Fruit fly (Drosophila melanogaster) whole organism, pupa: ENCODE measurements around the gene CG9986.
A peak's percentile ranks its signal among the peaks of the same experiment; 100 is the strongest.

Source experiments
- CG10348 ChIP-seq: fragments of 200-800 bp; sonication (Bioruptor generic); IDR thresholded peaks from 2 replicates; pipeline ENCODE4 v1.3.6; 2022; ENCODE audit warnings: missing biosample characterization, missing genetic modification characterization
- CG12605 ChIP-seq: fragments of 200-800 bp; sonication (Bioruptor generic); IDR thresholded peaks from 2 replicates; pipeline ENCODE4 v1.3.6; 2022; ENCODE audit warnings: missing biosample characterization, missing genetic modification characterization
- CG13204 ChIP-seq: fragments of 200-800 bp; sonication (Bioruptor generic); optimal IDR thresholded peaks from 2 replicates; lab custom pipeline; 2018; ENCODE audit warnings: missing biosample characterization, mild to moderate bottlenecking, missing genetic modification characterization, moderate library complexity
- CG14655 ChIP-seq: fragments of 200-800 bp; sonication (Bioruptor generic); optimal IDR thresholded peaks from 3 replicates; lab custom pipeline; 2017; ENCODE audit warnings: mild to moderate bottlenecking, missing biosample characterization, missing genetic modification reagents, missing genetic modification characterization
- CG15710 ChIP-seq: fragments of 200-800 bp; sonication (Bioruptor generic); optimal IDR thresholded peaks from 2 replicates; lab custom pipeline; 2018; ENCODE audit warnings: missing biosample characterization, mild to moderate bottlenecking, missing genetic modification characterization, moderate library complexity
- CG17806 ChIP-seq: fragments of 200-800 bp; sonication (Bioruptor generic); optimal IDR thresholded peaks from 2 replicates; lab custom pipeline; 2018; ENCODE audit warnings: missing biosample characterization, mild to moderate bottlenecking, missing genetic modification characterization, moderate library complexity
- CG32121 ChIP-seq: fragments of 200-800 bp; sonication (Bioruptor generic); IDR thresholded peaks from 2 replicates; pipeline ENCODE4 v1.3.6; 2022; ENCODE audit warnings: missing biosample characterization, missing genetic modification characterization
- CG34367 ChIP-seq: fragments of 200-800 bp; sonication (Bioruptor generic); optimal IDR thresholded peaks from 2 replicates; lab custom pipeline; 2018; ENCODE audit warnings: missing biosample characterization, mild to moderate bottlenecking, missing genetic modification characterization
- CG4496 ChIP-seq: fragments of 200-800 bp; sonication (Bioruptor generic); IDR thresholded peaks from 3 replicates; pipeline ENCODE4 v1.3.6; 2022; ENCODE audit warnings: missing biosample characterization, missing genetic modification characterization
- CG8159 ChIP-seq: fragments of 200-800 bp; sonication (Bioruptor generic); optimal IDR thresholded peaks from 3 replicates; lab custom pipeline; 2018; ENCODE audit warnings: missing biosample characterization, mild to moderate bottlenecking, missing genetic modification characterization, moderate library complexity
- CG8301 ChIP-seq: fragments of 200-800 bp; sonication (Bioruptor generic); optimal IDR thresholded peaks from 2 replicates; lab custom pipeline; 2018; ENCODE audit warnings: missing biosample characterization, mild to moderate bottlenecking, missing genetic modification characterization
- CG9948 ChIP-seq: fragments of 200-800 bp; sonication (Bioruptor generic); optimal IDR thresholded peaks from 2 replicates; lab custom pipeline; 2018; ENCODE audit warnings: missing biosample characterization, mild to moderate bottlenecking, missing genetic modification characterization, moderate library complexity
- D1 ChIP-seq: fragments of 200-800 bp; sonication (Bioruptor generic); optimal IDR thresholded peaks from 2 replicates; lab custom pipeline; 2018; ENCODE audit warnings: missing biosample characterization, mild to moderate bottlenecking, missing genetic modification characterization, moderate library complexity
- EcR ChIP-seq: fragments of 200-800 bp; sonication (Bioruptor generic); optimal IDR thresholded peaks from 3 replicates; lab custom pipeline; 2019; ENCODE audit warnings: missing biosample characterization, missing genetic modification characterization, mild to moderate bottlenecking, moderate library complexity, missing genetic modification reagents
- Ets98B ChIP-seq: fragments of 200-800 bp; sonication (Bioruptor generic); IDR thresholded peaks from 2 replicates; pipeline ENCODE4 v1.3.6; 2022; ENCODE audit warnings: missing biosample characterization, missing genetic modification characterization
- Pif1A ChIP-seq: fragments of 200-800 bp; sonication (Bioruptor generic); optimal IDR thresholded peaks from 3 replicates; lab custom pipeline; 2016; ENCODE audit warnings: missing biosample characterization, missing genetic modification characterization
- Pif1B ChIP-seq: fragments of 200-800 bp; sonication (Bioruptor generic); optimal IDR thresholded peaks from 3 replicates; lab custom pipeline; 2016; ENCODE audit warnings: missing biosample characterization, missing genetic modification characterization
- Snoo ChIP-seq: fragments of 200-800 bp; sonication (Bioruptor generic); optimal IDR thresholded peaks from 3 replicates; lab custom pipeline; 2017; ENCODE audit warnings: missing biosample characterization, mild to moderate bottlenecking, missing genetic modification characterization, inconsistent platforms
- fd96Ca ChIP-seq: fragments of 200-800 bp; sonication (Bioruptor generic); IDR thresholded peaks from 3 replicates; pipeline ENCODE4 v1.3.6; 2022; ENCODE audit warnings: missing biosample characterization, missing genetic modification characterization
- gl ChIP-seq: fragments of 200-800 bp; sonication (Bioruptor generic); optimal IDR thresholded peaks from 2 replicates; lab custom pipeline; 2018; ENCODE audit warnings: missing biosample characterization, mild to moderate bottlenecking, missing genetic modification characterization
- rn ChIP-seq: fragments of 200-800 bp; sonication (Bioruptor generic); IDR thresholded peaks from 2 replicates; pipeline ENCODE4 v1.3.6; 2022; ENCODE audit warnings: missing biosample characterization, missing genetic modification characterization

CG9986 gene

dm6 chr3R:28631753-28632152 lies 25.9 kb downstream of the CG9986 start:
- TF ChIP-seq CG12605 (GFP tag; lab: Robert Waterston, UW) (0 out of 2 replicates have a peak, but pooled peaks have one; percentile 24), Pif1B (no peak), fd96Ca (GFP tag; lab: Robert Waterston, UW) (peak; percentile 77), CG8301 (tag; lab: Kevin White, UChicago) (peak; percentile 55), CG13204 (GFP tag; lab: Kevin White, UChicago) (no peak), Ets98B (GFP tag; lab: Robert Waterston, UW) (peak; percentile 61), Pif1A (GFP tag; lab: Kevin White, UChicago) (peak; percentile 20), gl (tag; lab: Kevin White, UChicago) (no peak), CG9948 (peak; percentile 33), CG15710 (tag; lab: Kevin White, UChicago) (no peak), CG34367 (tag; lab: Kevin White, UChicago) (peak; percentile 8), EcR (GFP tag; lab: Kevin White, UChicago) (no peak), CG14655 (GFP tag; lab: Kevin White, UChicago) (peak; percentile 64), rn (GFP tag; lab: Robert Waterston, UW) (peak; percentile 43; the same call in 1 of the 2 replicates), CG32121 (GFP tag; lab: Robert Waterston, UW) (peak; percentile 55; the same call in 1 of the 2 replicates), Snoo (no peak), CG4496 (GFP tag; lab: Robert Waterston, UW) (peak; percentile 76), CG17806 (peak; percentile 50), CG8159 (tag; lab: Kevin White, UChicago) (peak; percentile 51)
- TF ChIP-seq, all 21 proteins: peak for 13

dm6 chr3R:28633746-28634145 lies 27.9 kb downstream of the CG9986 start:
- TF ChIP-seq CG17806: peak; percentile 53
- no peak for TF ChIP-seq D1 (tag; lab: Kevin White, UChicago)
- no peak for TF ChIP-seq EcR (GFP tag; lab: Kevin White, UChicago)
- peak; percentile 33 for TF ChIP-seq CG9948
- peak; percentile 56 for TF ChIP-seq CG8159 (tag; lab: Kevin White, UChicago)
- TF ChIP-seq Ets98B (GFP tag; lab: Robert Waterston, UW): peak; percentile 47
- TF ChIP-seq Pif1A (GFP tag; lab: Kevin White, UChicago): peak; percentile 73
- peak; percentile 61 for TF ChIP-seq rn (GFP tag; lab: Robert Waterston, UW)
- TF ChIP-seq CG14655 (GFP tag; lab: Kevin White, UChicago): peak; percentile 66
- no peak for TF ChIP-seq gl (tag; lab: Kevin White, UChicago)
- no peak for TF ChIP-seq CG13204 (GFP tag; lab: Kevin White, UChicago)
- TF ChIP-seq CG4496 (GFP tag; lab: Robert Waterston, UW): peak; percentile 34; the same call in 1 of the 3 replicates
- peak; percentile 54 for TF ChIP-seq CG15710 (tag; lab: Kevin White, UChicago)
- TF ChIP-seq CG12605 (GFP tag; lab: Robert Waterston, UW): no peak
- peak; percentile 60 for TF ChIP-seq CG32121 (GFP tag; lab: Robert Waterston, UW)
- TF ChIP-seq Snoo: peak; percentile 54
- TF ChIP-seq CG34367 (tag; lab: Kevin White, UChicago): peak; percentile 23
- peak; percentile 14; the same call in 1 of the 3 replicates for TF ChIP-seq fd96Ca (GFP tag; lab: Robert Waterston, UW)
- TF ChIP-seq Pif1B: peak; percentile 62
- TF ChIP-seq CG10348 (GFP tag; lab: Robert Waterston, UW): no peak
- TF ChIP-seq CG8301 (tag; lab: Kevin White, UChicago): peak; percentile 54

dm6 chr3R:28634261-28634980 lies 28.5 kb downstream of the CG9986 start:
- no peak for TF ChIP-seq Pif1A (GFP tag; lab: Kevin White, UChicago)
- TF ChIP-seq Ets98B (GFP tag; lab: Robert Waterston, UW): no peak
- peak; percentile 10 for TF ChIP-seq Pif1B
- TF ChIP-seq Snoo: no peak
- TF ChIP-seq gl (tag; lab: Kevin White, UChicago): no peak
- peak; percentile 18 for TF ChIP-seq CG15710 (tag; lab: Kevin White, UChicago)
- TF ChIP-seq CG8301 (tag; lab: Kevin White, UChicago): no peak
- TF ChIP-seq CG13204 (GFP tag; lab: Kevin White, UChicago): peak; percentile 24
- TF ChIP-seq CG4496 (GFP tag; lab: Robert Waterston, UW): no peak
- no peak for TF ChIP-seq CG10348 (GFP tag; lab: Robert Waterston, UW)
- no peak for TF ChIP-seq CG34367 (tag; lab: Kevin White, UChicago)
- TF ChIP-seq EcR (GFP tag; lab: Kevin White, UChicago): peak; percentile 10
- no peak for TF ChIP-seq CG14655 (GFP tag; lab: Kevin White, UChicago)
- TF ChIP-seq CG17806: no peak
- TF ChIP-seq CG9948: no peak
- 0 out of 2 replicates have a peak, but pooled peaks have one; percentile 8 for TF ChIP-seq rn (GFP tag; lab: Robert Waterston, UW)
- no peak for TF ChIP-seq CG8159 (tag; lab: Kevin White, UChicago)
- TF ChIP-seq CG32121 (GFP tag; lab: Robert Waterston, UW): no peak
- no peak for TF ChIP-seq D1 (tag; lab: Kevin White, UChicago)
- no peak for TF ChIP-seq fd96Ca (GFP tag; lab: Robert Waterston, UW)
- no peak for TF ChIP-seq CG12605 (GFP tag; lab: Robert Waterston, UW)

- TF ChIP-seq CG32121 (GFP tag; lab: Robert Waterston, UW): peak; percentile 36; the same call in 1 of the 2 replicates
- TF ChIP-seq Snoo: peak; percentile 1
- peak; percentile 7 for TF ChIP-seq CG8159 (tag; lab: Kevin White, UChicago)
- TF ChIP-seq CG12605 (GFP tag; lab: Robert Waterston, UW): no peak
- TF ChIP-seq, all 21 proteins: peak for 3
Measured at dm6 chr3R:28634981-28635930, 29.4 kb downstream of the CG9986 start, which contains the start of gene CG10011. CG10011 (minus strand) TSS chr3R:28635099.
